Fruit fly (Drosophila melanogaster): ENCODE measurements around the gene Aven.
A peak's percentile ranks its signal among the peaks of the same experiment; 100 is the strongest.

Gene Aven

DNA sequence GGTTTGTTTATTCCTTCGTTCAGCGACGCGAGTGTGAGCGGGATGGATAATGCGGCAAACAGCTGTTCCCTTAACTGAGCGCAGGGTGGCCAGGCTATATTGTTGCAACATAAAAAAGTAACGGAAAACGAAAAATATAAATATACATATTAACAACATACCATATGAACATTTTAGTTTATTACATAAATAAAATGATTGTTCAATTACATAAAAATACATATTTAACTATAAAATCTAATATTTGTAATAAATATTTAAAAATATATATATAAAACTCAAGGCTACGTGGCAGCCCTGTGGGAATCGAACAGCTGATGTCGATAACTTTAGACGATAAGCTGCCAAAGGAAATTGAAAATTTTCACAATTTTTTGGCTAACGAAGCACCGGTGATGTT, at the start of gene Aven, which contains the start of gene CG2540 (continued):
- TF ChIP-seq CG13424 (tag; optimal IDR thresholded peaks at IDR 0.05) (peak; percentile 94), CG10267 (tag; optimal IDR thresholded peaks at IDR 0.05) (peak; percentile 84), danr (GFP tag; IDR thresholded peaks at IDR 0.05) (peak; percentile 23; the same call in 1 of the 2 replicates), Oli (tag; optimal IDR thresholded peaks at IDR 0.05) (peak; percentile 86), sc (optimal IDR thresholded peaks at IDR 0.05) (no peak), sc (GFP tag; optimal IDR thresholded peaks at IDR 0.05) (peak; percentile 52), CG10462 (GFP tag; optimal IDR thresholded peaks at IDR 0.05) (peak; percentile 37), Max (GFP tag; optimal IDR thresholded peaks at IDR 0.05) (peak; percentile 48), PHDP (tag; optimal IDR thresholded peaks at IDR 0.05) (peak; percentile 88), CG10654 (GFP tag; optimal IDR thresholded peaks at IDR 0.05) (peak; percentile 52), org-1 (GFP tag; optimal IDR thresholded peaks at IDR 0.05) (peak; percentile 63), CG13123 (GFP tag; optimal IDR thresholded peaks at IDR 0.05) (peak; percentile 28), CG8924 (tag; optimal IDR thresholded peaks at IDR 0.05) (peak; percentile 91), jigr1 (GFP tag; IDR thresholded peaks at IDR 0.05) (no peak), CG12299 (tag; optimal IDR thresholded peaks at IDR 0.05) (peak; percentile 80), CG5245 (GFP tag; optimal IDR thresholded peaks at IDR 0.05) (peak; percentile 44), YL-1 (GFP tag; optimal IDR thresholded peaks at IDR 0.05) (peak; percentile 61), Hr78 (GFP tag; optimal IDR thresholded peaks at IDR 0.05) (peak in 1 of 2 experiments; percentile 47), HLH4C (GFP tag; IDR thresholded peaks at IDR 0.05; ENCODE audit: partially characterized antibody) (no peak), ci (GFP tag; IDR thresholded peaks at IDR 0.05) (peak; percentile 59; the same call in 1 of the 3 replicates), insv (GFP tag; optimal IDR thresholded peaks at IDR 0.05) (peak in 1 of 2 experiments; percentile 72), dysf (GFP tag; IDR thresholded peaks at IDR 0.05) (peak; percentile 77), cg (GFP tag; optimal IDR thresholded peaks at IDR 0.05) (no peak), CG4424 (GFP tag; optimal IDR thresholded peaks at IDR 0.05) (peak; percentile 72), CG10366 (GFP tag; IDR thresholded peaks at IDR 0.05) (peak; percentile 49), CG13296 (GFP tag; optimal IDR thresholded peaks at IDR 0.05) (peak; percentile 90), CG4730 (GFP tag; IDR thresholded peaks at IDR 0.05) (peak; percentile 36; the same call in 1 of the 2 replicates), CG17912 (GFP tag; optimal IDR thresholded peaks at IDR 0.05) (peak; percentile 63), CG3281 (GFP tag; optimal IDR thresholded peaks at IDR 0.05) (peak; percentile 90), pan (optimal IDR thresholded peaks at IDR 0.05) (no peak), pan (GFP tag; optimal IDR thresholded peaks at IDR 0.05 in 1 of 2, IDR thresholded peaks at IDR 0.05 in 1 of 2) (peak in 1 of 2 experiments; percentile 69), CG7271 (tag; optimal IDR thresholded peaks at IDR 0.05) (peak; percentile 68), CG8478 (optimal IDR thresholded peaks at IDR 0.05) (no peak), CG4404 (GFP tag; IDR thresholded peaks at IDR 0.05) (peak; percentile 45; the same call in 1 of the 2 replicates), Doc2 (GFP tag; IDR thresholded peaks at IDR 0.05) (no peak), croc (GFP tag; conservative IDR thresholded peaks at IDR 0.05) (peak; percentile 37; the same call in 1 of the 3 replicates), CG11695 (GFP tag; IDR thresholded peaks at IDR 0.05) (peak; percentile 79), row (GFP tag; IDR thresholded peaks at IDR 0.05) (peak; percentile 90), B-H2 (GFP tag; optimal IDR thresholded peaks at IDR 0.05) (peak; percentile 93), sens (GFP tag) (peak; percentile 67), ERR (GFP tag; optimal IDR thresholded peaks at IDR 0.05) (no peak), CG10543 (GFP tag; optimal IDR thresholded peaks at IDR 0.05) (peak; percentile 89), dmrt11E (tag; optimal IDR thresholded peaks at IDR 0.05) (peak; percentile 85), CG18476 (GFP tag; optimal IDR thresholded peaks at IDR 0.05) (peak; percentile 29), CG10274 (GFP tag; optimal IDR thresholded peaks at IDR 0.05) (peak; percentile 35), HHEX (GFP tag; optimal IDR thresholded peaks at IDR 0.05) (peak; percentile 83), sug (tag; optimal IDR thresholded peaks at IDR 0.05) (peak; percentile 90), Gsc (GFP tag; IDR thresholded peaks at IDR 0.05) (no peak), CG3847 (GFP tag; IDR thresholded peaks at IDR 0.05) (peak; percentile 86), Tbp (GFP tag; optimal IDR thresholded peaks at IDR 0.05) (no peak), CG11504 (tag; optimal IDR thresholded peaks at IDR 0.05) (peak; percentile 89), trh (GFP tag; optimal IDR thresholded peaks at IDR 0.05) (no peak)
